Worm (Caenorhabditis elegans) whole organism, L4/young adult: ENCODE results near the gene srh-222.

Experiments used
- W03F9.2 ChIP-seq: fragments of 150-350 bp; optimal IDR thresholded peaks from 2 replicates; lab custom pipeline; 2014; ENCODE audit warnings: missing biosample characterization, missing genetic modification characterization
- dao-5 ChIP-seq: sonication (generic microtip); optimal IDR thresholded peaks from 2 replicates; lab custom pipeline; 2016; ENCODE audit warnings: missing genotype, missing genetic modification characterization, moderate library complexity, missing compliant biosample characterization
- him-1 ChIP-seq: sonication (generic microtip); optimal IDR thresholded peaks from 2 replicates; lab custom pipeline; 2016; ENCODE audit warnings: missing genotype, missing genetic modification reagents, missing genetic modification characterization, missing compliant biosample characterization

DNA sequence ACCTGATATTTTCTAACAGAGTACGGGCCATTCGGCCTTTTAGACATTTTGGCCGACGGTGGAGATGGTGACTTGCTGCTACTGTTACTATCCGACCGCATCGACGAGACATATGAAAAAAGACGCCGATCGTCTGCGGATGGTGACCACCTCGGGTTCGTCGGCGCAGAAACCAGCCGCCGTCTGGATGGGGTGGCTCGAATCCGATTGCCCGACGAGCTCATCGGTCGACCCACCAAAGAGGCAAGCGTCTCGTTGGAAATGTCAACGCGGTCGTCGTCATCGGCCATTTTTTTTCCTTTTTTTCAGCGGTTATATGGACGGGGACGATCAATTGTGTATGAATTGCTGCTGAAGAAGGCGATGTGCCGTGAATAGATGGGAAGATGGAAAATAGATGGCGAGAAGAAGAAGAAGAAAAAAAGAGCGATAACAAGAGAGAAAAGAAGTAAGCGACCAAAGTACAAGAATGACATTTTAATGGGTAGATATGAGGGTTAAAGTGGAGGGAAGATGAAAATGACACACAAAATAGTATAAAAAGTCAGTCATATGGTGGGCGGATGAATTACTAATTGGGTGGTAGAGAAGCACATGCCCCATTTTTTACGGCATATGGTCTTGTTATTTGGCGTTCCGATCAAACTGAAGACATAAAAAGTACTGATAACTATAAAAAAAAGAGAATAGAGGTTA, 39.2 kb downstream of the srh-222 start:
- TF ChIP-seq W03F9.2 (tag; lab: Kevin White, UChicago) (no peak), him-1 (tag; lab: Kevin White, UChicago) (no peak), dao-5 (no peak)
